Fruit fly (Drosophila melanogaster) whole organism, larva: ENCODE measurements around the gene Gr22f.

Experiments
- noc ChIP-seq: fragments of 200-800 bp; sonication (Bioruptor generic); optimal IDR thresholded peaks from 3 replicates; lab custom pipeline; 2019; ENCODE audit warnings: missing biosample characterization, mild to moderate bottlenecking, missing genetic modification characterization, moderate library complexity

Gr22f gene

DNA sequence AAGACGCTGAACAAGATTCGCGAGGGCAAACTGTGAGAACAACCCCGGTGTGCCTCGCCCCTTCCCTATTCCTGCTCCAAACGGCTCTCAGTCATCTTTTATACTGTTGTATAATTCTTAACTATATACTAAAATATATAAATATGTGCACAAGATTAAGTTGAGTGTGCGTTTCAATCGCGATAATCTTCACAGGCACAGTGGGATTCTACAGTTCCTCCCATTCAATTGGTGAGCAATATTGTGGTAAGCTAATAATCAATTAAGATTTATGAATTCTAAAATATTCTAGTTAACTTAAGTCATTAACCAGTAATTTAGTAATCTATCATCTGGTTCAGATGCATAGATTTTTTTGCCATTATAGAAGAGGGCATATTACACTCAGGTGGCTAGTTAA is 25.3 kb downstream of the Gr22f start:
- TF ChIP-seq noc (tag; lab: Kevin White, UChicago) = peak; percentile 80

DNA sequence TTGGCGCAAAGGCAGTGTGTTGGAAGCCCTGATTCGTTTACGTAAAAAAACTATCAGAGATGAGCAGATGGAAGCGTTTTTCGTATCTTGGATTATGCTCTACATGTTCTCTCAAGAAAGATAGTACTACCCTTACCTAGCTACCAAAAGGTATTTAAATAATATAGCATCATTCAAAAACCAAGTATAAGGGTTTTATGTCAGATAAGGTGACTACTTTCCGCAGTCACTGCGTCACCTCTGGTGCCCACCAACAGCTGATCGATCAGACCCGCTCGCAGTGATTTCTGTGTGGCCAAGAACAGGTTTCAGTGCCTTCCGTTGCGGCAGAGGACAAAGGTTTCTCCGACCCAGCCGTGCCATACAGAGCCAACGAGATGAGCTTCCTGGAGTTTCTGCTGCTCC is 26.6 kb downstream of the Gr22f start, which contains the start of the genes Eno and CG31937:
Gene Eno (minus strand): TSS at position 30 of the 405 bp plus-strand sequence.
Gene CG31937 (plus strand): TSS at position 281 of the 405 bp plus-strand sequence.
- TF ChIP-seq noc (tag; lab: Kevin White, UChicago) = peak; percentile 74

DNA sequence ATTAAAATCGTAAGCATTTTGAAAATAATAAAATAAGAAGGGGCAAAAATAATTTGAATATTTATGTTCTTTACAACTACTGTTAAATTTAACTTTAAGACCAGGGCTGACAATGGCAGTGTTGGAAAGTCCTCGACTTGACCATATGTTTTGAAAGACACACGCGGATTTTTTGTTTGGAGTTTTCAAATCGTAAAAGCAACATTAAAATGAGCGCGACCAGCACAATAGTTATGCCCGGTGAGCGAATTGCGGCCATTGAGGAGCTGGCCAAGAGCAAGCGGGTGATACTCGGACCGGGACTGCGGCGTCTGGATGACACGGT is 27.7 kb downstream of the Gr22f start, which contains the start of gene Rrp40:
Gene Rrp40 (plus strand): TSS at position 113 of the 325 bp plus-strand sequence.
- no peak for TF ChIP-seq noc (tag; lab: Kevin White, UChicago)

- TF ChIP-seq noc (tag; lab: Kevin White, UChicago) = peak; percentile 100
Measured at dm6 chr2L:1727826-1728619, 28.2 kb downstream of the Gr22f start.

DNA sequence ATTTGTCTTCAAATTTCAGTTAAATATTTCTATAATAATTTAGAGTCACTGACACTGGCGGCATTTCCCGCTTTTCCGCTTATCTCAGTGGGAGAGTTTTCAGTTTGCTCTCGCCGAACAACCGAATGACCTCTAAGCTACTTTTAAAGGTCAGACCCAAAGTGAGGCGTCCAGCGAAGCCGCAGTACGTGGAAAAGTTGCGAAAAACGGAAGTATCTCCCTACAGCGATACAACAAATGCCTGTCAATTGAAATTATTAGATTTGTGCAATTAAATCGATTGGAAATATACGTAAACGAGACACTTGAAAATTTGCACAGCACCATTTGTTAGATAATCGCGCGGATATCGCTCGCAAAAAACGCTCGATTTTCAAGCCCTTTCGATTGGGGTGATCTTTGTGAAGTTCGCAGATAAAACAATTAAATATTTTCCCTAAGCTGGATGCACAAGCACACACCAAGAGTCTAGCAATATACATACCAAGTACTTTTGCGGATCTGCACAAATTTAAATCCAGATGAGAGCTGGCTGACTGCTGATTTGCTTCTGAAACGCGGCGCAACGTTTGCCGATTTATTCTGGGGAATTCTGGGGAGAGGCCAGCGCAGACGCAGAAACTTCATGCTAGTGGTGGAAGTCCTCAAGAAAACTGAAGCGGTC is 29.0 kb downstream of the Gr22f start:
- no peak for TF ChIP-seq noc (tag; lab: Kevin White, UChicago)

DNA sequence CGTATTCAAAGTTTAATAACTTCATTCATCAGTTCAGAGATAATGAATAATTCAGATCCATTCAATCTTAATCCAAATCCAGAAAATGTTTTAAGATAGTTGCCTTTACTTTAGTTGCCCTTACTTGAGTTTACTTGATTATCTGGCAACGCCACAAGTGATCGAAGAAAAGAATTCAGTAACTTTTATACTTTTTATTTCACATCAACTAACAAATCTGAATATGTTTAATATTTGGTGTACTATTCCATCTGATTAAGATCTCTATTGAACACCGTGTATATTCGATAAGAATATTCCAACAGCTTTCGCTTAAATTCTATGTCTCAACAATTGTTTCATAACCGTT is 31.7 kb downstream of the Gr22f start:
- no peak for TF ChIP-seq noc (tag; lab: Kevin White, UChicago)

DNA sequence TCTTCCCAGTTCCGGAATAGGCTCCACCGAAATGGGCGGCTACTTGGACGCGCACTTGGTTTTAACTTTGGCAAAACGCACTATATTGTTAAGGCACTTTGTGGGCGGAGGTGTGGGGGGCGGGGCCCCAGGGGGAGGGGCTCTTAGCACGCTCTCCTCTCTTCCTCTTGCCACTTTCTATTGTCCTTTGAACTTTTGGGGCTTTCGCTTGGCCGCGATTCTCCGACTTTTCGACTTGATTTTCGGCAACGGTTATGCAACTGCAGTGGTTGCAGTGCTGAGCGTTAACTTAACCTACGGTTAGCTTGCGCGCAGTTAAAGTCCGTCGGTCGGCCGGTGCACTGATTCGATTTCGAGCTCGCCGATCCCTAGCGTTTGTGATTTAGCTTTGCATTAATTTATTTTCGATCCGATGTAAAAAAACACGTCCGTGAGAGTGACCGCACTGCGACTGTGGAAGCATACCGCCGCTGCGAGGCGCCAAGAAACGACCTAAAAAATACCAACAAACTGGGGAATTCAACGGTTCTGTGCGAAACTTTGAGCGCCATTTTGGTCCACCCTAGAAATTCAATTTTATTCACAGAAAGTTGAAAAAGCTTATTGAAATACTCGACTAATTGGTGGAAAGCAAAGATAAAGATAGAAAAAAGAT is 32.2 kb downstream of the Gr22f start, which contains the start of gene Rim2:
Gene Rim2 (minus strand): TSS at position 452 of the 655 bp plus-strand sequence.
- no peak for TF ChIP-seq noc (tag; lab: Kevin White, UChicago)

- TF ChIP-seq noc (tag; lab: Kevin White, UChicago) = no peak
Measured at dm6 chr2L:1723135-1723936, 32.9 kb downstream of the Gr22f start.

- TF ChIP-seq noc (tag; lab: Kevin White, UChicago) = no peak
Measured at dm6 chr2L:1722260-1722659, 34.0 kb downstream of the Gr22f start.

DNA sequence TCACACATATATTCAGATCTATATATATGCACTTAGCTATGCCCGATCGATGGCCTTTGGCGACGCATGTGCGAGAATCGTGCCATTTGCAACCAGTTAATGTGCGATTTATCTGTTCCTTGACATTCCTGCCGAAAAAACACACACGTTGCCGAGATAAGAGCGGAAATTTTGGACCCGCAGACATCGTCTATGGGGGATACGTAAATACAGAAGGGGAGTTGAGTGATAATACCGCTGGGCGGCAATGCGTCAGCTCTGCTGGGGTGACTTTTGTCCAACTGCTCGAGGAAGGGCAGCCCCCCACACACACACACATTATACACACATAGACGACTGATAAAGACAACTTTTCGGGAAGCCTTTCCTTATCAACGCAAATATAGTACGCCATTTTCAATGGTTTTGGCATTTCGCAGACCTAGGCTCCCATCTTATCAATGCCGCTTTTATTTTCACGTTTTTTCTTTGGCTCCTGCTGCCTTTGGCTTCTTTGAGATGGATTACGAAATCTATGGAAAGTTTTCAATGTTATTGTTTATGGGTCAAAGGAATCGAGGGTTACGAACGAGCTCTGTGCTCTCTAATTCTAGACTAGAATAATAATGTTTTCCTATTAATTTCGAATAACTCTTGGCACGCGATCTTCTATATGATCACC is 35.3 kb downstream of the Gr22f start:
- TF ChIP-seq noc (tag; lab: Kevin White, UChicago) = peak; percentile 51

- peak; percentile 61 for TF ChIP-seq noc (tag; lab: Kevin White, UChicago)
Measured at dm6 chr2L:1719971-1720370, 36.3 kb downstream of the Gr22f start.

DNA sequence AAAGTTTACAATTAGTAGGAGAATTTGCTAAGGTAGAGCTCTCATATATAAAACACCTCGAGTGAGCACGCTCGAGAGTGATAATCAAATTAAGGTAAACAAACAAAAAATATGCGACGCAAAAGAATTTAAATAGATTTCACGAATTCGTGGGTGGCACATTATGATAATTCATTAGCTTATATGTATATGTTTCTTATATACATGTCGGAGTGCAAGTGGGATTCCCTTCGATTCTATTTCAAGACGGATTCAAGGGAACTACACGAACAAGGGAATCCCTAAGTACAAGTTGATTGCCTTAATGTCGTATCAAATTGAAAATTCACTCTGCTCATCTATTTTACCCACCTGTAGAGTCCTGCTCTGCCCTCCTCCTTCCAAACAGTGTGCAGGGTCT is 39.0 kb downstream of the Gr22f start:
- no peak for TF ChIP-seq noc (tag; lab: Kevin White, UChicago)

DNA sequence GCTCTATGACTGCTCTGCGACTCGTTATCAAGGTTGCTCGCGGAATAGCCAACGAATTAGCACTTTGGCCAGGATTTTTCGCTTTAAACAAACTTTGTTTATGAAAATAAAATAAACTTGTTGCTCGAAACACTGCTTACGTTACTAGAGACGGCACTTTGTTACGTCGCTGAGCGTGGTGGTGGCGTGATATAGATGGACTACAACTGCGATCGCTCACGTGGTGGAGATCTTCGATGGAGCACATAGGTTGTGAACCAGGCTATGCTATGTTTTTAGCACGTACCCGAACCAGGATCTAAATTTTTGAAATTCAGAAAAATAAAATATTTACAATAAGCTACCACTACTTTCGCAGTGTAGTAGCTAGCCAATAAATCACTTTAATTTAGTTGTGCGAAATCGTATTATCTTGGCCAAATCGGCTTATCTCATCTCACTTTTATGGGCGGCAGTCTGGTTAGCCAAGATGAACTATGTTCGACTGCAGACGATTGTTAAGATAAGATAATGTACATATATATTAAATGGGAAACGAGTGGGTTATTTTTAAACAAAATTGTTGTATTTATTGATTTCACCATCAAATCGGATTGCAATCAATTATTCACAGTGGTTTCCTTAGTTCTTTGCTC is 40.4 kb downstream of the Gr22f start, which contains the start of gene frtz:
Gene frtz (minus strand): TSS at position 153 of the 635 bp plus-strand sequence.
- TF ChIP-seq noc (tag; lab: Kevin White, UChicago) = peak; percentile 60

DNA sequence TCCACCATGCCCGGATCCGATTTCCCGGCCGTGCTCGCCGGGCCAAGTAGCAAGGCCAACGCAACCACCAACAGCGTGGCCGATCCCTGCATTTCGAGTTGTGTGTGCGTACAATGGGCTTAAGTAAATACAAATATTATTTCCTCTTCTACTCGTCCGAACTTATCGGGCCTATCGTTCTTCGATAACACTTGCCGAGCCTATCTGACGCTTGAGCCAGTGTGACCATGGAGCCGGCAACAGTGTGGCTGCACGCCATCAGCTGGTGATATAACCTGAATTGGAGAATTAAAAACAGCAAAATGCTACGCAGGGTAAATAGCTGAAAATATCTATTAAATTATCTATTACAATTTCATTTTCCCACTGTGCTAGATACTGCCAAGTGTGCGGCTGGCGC is 46.0 kb downstream of the Gr22f start, which contains the start of the genes CG17660 and mRpL48:
Gene CG17660 (minus strand): TSS at position 198 of the 400 bp plus-strand sequence.
Gene mRpL48 (plus strand): TSS at position 239 of the 400 bp plus-strand sequence.
- no peak for TF ChIP-seq noc (tag; lab: Kevin White, UChicago)
